Fruit fly (Drosophila melanogaster): Measurements from ENCODE around the gene Flad2.

Flad2 gene

DNA sequence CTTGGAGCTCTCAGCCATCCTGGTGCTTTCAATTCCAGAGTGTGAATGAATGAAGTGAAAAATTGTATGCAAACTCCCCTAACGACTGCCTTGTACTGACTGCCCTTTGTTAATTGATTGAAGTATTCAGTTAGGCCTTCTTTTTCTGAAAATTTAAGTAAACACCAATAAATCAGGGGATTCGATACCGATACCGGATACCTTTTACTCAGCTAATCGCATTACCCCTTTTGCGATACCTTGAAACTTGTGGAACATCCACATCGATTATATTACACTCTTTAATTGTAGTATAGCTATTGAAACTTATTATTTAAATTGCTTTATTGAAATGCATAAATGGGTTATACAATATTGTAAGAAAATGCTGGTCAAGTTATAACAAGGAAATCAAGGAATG is 16.2 kb upstream of the Flad2 start, which contains the start of gene CG16957:
CG16957 (minus strand) TSS at position 101 of the 400 bp plus-strand sequence.
- TF ChIP-seq Myc (optimal IDR thresholded peaks at IDR 0.05) (no peak), ttk (optimal IDR thresholded peaks at IDR 0.05) (no peak), insv (optimal IDR thresholded peaks at IDR 0.05) (no peak), h (optimal IDR thresholded peaks at IDR 0.05) (no peak), psq (optimal IDR thresholded peaks at IDR 0.05) (no peak), Sin3A (optimal IDR thresholded peaks at IDR 0.05) (no peak)

DNA sequence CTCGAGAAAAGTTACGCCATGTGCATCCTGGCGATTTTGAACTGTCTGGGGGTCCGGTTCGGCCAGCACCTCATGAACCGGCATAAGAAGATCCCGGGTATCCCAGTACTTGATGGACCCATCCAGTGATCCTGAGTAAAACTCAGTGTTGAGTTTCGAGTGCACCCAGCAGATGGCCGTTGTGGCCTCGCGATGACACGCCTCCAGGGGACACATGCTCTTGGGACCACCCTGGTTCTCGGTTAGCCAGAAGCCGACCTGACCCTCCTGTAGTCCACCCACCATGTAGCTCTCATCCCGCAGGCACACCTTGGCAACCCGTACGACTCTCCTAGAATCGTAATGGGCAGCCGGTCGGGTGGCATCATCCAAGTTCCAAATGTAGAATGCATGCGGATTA is 14.9 kb upstream of the Flad2 start:
- TF ChIP-seq insv (optimal IDR thresholded peaks at IDR 0.05) (no peak), ttk (optimal IDR thresholded peaks at IDR 0.05) (peak; percentile 91), Sin3A (optimal IDR thresholded peaks at IDR 0.05) (no peak), psq (optimal IDR thresholded peaks at IDR 0.05) (no peak)

DNA sequence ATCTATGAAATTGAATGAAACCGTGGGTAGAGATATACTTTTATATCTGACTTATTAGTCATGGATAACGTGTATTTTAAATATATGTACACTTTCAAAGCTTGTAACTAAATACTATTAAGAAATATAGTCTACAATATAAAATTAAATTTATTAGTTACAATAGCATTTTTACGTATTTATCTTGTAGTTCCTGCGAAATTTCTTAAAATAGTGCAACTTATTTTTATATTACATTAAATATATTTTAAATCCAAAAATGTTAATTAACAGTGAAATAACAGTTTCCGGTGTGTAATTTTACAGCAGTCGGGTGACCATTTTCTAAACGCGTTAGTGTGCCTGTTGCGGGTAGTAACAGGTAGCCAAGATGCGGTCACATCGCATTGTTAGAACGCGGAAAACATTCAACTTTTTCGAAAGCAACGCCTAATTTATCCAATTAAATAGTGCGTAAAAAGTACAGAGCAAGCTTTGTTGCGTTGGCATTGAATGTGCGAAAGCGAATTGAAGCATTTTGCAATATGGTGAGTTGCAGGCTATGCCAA is 13.6 kb upstream of the Flad2 start, which contains the start of the genes CG10859 and CG7110:
CG10859 (minus strand) TSS at position 51 of the 548 bp plus-strand sequence.
CG7110 (plus strand) TSS at position 378 of the 548 bp plus-strand sequence.
- no peak for TF ChIP-seq insv (optimal IDR thresholded peaks at IDR 0.05)
- TF ChIP-seq Myc (optimal IDR thresholded peaks at IDR 0.05): no peak
- no peak for TF ChIP-seq h (optimal IDR thresholded peaks at IDR 0.05)
- no peak for TF ChIP-seq psq (optimal IDR thresholded peaks at IDR 0.05)
- no peak for TF ChIP-seq ttk (optimal IDR thresholded peaks at IDR 0.05)
- no peak for TF ChIP-seq Sin3A (optimal IDR thresholded peaks at IDR 0.05)

DNA sequence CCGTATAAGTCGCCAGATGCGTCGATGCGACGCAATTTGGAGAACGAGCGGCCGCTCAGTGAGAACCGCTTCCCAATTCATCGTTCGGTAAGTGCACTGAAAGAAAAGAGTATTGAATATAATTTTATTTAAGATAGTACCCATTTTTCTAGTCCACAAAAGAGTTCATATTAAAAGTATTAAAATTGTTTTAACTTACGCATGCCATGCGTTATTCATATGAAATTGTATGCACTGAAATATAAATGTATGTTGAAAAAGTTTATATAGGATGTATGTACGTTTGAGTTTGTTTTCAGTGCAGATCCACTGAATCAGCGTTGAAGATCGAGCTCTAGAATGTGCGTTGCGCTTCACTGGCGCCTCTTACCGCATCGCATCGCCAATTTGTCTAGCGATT is 12.8 kb upstream of the Flad2 start:
- no peak for TF ChIP-seq h (optimal IDR thresholded peaks at IDR 0.05)
- no peak for TF ChIP-seq psq (optimal IDR thresholded peaks at IDR 0.05)
- no peak for TF ChIP-seq ttk (optimal IDR thresholded peaks at IDR 0.05)
- TF ChIP-seq insv (optimal IDR thresholded peaks at IDR 0.05): no peak
- no peak for TF ChIP-seq Sin3A (optimal IDR thresholded peaks at IDR 0.05)
- TF ChIP-seq Myc (optimal IDR thresholded peaks at IDR 0.05): no peak

DNA sequence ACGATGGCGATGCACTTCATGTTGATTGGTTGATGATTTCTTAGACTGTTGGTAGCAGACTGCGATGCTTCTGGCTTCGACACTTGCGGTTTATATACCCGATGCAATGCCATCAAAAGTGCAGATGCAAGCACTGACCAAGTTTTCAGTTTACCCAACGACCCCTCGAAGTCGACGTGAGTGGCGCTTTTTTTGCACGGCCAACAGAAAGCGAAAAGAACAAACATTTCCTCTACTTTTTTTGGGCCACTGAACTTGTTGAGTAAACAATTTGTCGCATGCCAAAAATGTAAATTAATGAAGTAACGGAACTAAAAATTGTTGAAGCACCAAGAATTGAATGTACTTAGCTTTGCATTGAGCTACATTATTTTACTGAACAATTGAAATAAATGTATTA is 753 bp upstream of the Flad2 start, which contains the start of gene Vm34Ca:
Vm34Ca (minus strand) TSS at position 66 of the 400 bp plus-strand sequence.
- no peak for TF ChIP-seq Sin3A (optimal IDR thresholded peaks at IDR 0.05)
- no peak for TF ChIP-seq h (optimal IDR thresholded peaks at IDR 0.05)
- TF ChIP-seq ttk (optimal IDR thresholded peaks at IDR 0.05): no peak

DNA sequence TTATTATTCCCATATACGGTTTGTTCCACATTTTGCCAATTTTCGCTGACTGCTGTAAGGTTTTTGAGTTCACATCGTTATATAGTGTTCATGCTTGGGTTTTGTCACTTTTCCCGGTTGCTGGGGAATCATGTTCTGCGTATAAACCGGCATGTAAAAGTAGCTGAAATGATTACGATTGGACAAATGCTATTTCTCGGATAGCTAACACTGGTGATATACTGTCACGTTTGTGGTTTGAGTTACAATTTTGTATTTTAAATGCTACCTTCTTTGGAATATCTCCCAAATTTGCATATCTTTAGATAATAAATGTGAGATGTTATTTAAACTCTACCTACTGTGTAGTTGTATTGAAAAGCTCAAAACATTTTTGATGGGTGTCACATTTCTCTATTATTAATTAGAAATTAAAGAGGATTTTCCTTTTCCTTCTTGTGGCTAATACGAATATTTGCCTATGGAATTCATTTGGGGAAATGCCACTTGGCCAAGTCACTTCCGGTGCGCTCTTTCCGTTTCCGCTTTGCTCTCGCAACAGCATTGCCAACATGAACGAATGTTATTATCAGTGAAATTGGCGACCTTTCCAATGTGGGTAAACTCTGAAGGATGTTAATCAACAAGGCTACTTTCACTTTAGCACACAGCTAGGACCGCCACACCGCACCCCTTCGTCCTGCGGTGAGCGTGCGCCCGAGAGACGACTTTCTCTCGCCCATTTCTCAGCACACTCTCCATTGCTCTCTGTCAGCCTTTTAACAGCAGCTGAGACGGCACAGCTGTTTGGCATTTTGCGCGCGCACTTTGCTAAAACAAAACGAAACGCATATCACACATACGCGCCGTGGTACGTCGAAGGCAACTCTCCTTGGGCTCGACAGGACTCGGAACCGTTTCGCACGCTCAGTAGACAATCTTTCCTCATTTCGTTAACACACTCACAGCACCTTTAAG is 2.5 kb downstream of the Flad2 start, which contains the start of the genes CG16956, CG42784 and CG43850:
CG16956 (minus strand) TSS at position 51 of the 957 bp plus-strand sequence.
CG42784 (plus strand) TSS at position 907 of the 957 bp plus-strand sequence.
CG43850 (plus strand) TSS at position 907 of the 957 bp plus-strand sequence.
- TF ChIP-seq ttk (optimal IDR thresholded peaks at IDR 0.05): no peak
- TF ChIP-seq psq (optimal IDR thresholded peaks at IDR 0.05): no peak
- no peak for TF ChIP-seq insv (optimal IDR thresholded peaks at IDR 0.05)
- no peak for TF ChIP-seq Sin3A (optimal IDR thresholded peaks at IDR 0.05)
- no peak for TF ChIP-seq Myc (optimal IDR thresholded peaks at IDR 0.05)
- TF ChIP-seq h (optimal IDR thresholded peaks at IDR 0.05): no peak

DNA sequence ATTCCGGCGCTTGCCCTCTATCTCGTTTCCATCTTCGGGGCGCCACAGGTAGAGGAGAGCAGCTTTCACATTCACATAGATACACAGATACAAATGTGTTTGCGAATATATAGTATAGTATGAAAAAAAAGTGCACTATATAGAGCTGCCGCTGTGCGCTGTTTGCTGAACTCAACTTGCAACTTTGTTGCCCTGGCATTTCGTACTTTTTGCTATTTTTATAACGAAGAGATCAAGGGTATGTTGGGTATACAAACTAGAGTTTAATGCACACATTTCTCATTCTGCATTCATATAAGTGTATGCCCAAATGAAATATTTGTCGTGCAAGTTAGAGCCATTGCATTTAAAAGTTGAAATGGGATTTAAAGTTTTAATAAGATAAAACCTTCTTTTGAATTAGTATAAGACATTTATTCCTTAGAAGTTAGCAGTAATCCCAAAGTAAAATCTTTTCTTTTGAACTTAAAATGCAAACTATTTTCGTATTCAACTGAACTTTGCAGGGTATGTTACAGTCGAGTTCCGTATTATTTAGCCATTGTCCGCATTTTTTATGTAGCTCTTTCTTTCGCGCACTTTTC is 18.7 kb downstream of the Flad2 start:
- TF ChIP-seq Myc (optimal IDR thresholded peaks at IDR 0.05) (no peak), ttk (optimal IDR thresholded peaks at IDR 0.05) (no peak), psq (optimal IDR thresholded peaks at IDR 0.05) (no peak), h (optimal IDR thresholded peaks at IDR 0.05) (no peak), insv (optimal IDR thresholded peaks at IDR 0.05) (no peak), Sin3A (optimal IDR thresholded peaks at IDR 0.05) (no peak)

DNA sequence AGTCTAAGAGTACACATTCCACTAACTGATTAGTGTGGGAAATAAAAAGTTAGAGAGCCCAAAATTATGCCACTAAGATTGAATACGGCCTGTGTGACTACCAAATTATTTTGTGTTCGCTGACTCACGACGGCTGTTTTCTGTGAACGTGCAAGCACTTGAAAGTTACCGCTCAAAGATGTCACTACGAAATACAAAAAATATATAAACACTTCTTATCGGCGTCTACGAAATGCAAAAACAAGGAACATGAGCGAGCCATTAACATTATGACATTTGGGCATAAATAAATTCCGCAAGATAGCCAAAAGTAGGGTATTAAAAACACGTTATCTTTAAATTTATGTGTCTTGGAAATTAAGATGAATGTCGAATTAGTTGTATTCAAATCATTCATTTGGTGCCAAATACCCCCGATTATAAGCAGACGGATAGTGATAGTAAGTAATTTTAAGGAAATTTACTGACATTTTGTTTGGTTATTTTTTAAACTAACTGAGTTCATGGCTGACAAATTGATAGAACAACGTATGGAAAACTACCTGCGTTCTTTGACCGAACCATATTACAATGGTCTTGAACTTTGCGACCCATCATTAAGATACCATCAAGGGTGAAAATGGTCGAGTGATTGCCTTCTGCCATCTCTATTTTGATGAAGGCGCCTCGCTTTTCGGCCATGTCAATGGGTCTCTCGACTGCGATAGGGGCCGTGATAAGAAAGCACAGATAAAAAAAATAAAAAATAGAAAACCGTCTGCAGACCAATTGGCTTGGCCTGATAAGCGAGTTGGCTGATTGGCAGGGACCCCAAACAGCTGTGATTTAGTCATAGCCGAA is 22.7 kb downstream of the Flad2 start, which contains the start of gene Tehao:
Tehao (plus strand) TSS at position 828 of the 840 bp plus-strand sequence.
- TF ChIP-seq Myc (optimal IDR thresholded peaks at IDR 0.05) (no peak), ttk (optimal IDR thresholded peaks at IDR 0.05) (no peak), h (optimal IDR thresholded peaks at IDR 0.05) (no peak), Sin3A (optimal IDR thresholded peaks at IDR 0.05) (no peak), psq (optimal IDR thresholded peaks at IDR 0.05) (no peak)

DNA sequence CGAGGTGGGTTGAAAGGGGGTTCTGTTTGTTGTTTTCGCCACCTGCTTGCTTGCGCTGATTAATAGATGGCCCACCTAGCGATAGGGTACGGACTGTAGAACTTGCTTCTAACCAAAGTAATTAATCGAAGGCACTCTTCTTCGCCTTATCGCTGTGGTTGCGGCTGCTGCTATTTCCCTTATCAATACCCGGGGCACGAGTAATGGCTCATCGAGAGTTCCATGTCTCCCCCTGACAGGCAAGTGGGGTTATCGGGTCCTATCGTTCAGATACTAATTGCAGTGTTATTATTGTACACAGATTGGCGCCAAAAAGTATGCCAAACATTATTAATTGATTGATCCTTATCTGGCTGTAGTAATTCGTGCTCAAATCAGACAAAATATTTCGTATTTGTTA is 24.5 kb downstream of the Flad2 start:
- no peak for TF ChIP-seq Myc (optimal IDR thresholded peaks at IDR 0.05)
- no peak for TF ChIP-seq insv (optimal IDR thresholded peaks at IDR 0.05)
- no peak for TF ChIP-seq Sin3A (optimal IDR thresholded peaks at IDR 0.05)
- no peak for TF ChIP-seq ttk (optimal IDR thresholded peaks at IDR 0.05)
- no peak for TF ChIP-seq h (optimal IDR thresholded peaks at IDR 0.05)
- no peak for TF ChIP-seq psq (optimal IDR thresholded peaks at IDR 0.05)

DNA sequence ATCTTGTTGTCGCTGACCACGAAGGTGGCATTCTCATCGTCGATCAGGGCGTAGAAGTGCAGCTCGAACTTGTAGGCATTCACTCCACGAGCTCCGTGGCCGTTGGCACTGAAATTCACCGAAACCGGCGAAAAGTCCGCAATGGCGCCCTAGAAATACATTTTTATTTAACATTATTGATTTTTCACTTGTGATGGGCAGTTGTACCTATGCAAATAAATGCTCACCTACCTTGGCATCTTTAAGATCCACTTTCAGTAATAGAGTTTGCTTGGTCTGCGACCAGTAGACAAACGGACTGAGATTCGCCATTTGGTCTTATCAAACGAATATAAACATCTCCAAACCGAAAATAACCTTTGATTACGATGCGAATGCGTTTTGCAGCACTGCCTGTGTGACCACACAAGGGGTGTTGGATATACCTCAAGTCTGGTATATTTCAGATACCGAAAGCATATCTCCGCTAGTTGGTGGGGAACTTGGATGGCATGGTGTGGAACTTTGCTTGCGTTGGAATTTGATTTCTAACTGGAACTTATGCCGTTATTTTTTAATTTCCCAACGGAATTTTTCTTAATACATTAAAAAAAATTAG is 33.0 kb downstream of the Flad2 start, which contains the start of gene Hacd2:
Hacd2 (minus strand) TSS at position 403 of the 598 bp plus-strand sequence.
- TF ChIP-seq insv (optimal IDR thresholded peaks at IDR 0.05) (no peak), Sin3A (optimal IDR thresholded peaks at IDR 0.05) (no peak), ttk (optimal IDR thresholded peaks at IDR 0.05) (no peak), psq (optimal IDR thresholded peaks at IDR 0.05) (no peak), h (optimal IDR thresholded peaks at IDR 0.05) (no peak), Myc (optimal IDR thresholded peaks at IDR 0.05) (no peak)

All from Kc167 (cell line).